Worm (Caenorhabditis elegans) whole organism, L4 larva: ENCODE measurements around the gene ZK287.9.

Source experiments
- Y105C5A.15 ChIP-seq: fragments of 200-800 bp; sonication (Bioruptor generic); IDR thresholded peaks from 2 replicates; pipeline ENCODE4 v1.3.6; 2022; ENCODE audit warnings: missing genetic modification characterization, missing compliant biosample characterization
- ama-1 ChIP-seq: fragments of 150-350 bp; optimal IDR thresholded peaks from 2 replicates; lab custom pipeline; 2014; ENCODE audit warnings: inconsistent platforms, mixed read lengths
- ceh-20 ChIP-seq: fragments of 200-800 bp; sonication (Bioruptor generic); IDR thresholded peaks from 2 replicates; pipeline ENCODE4 v1.3.6; 2022; ENCODE audit warnings: missing genetic modification reagents, missing genetic modification characterization, missing compliant biosample characterization
- ceh-82 ChIP-seq: sonication (generic microtip); optimal IDR thresholded peaks from 2 replicates; lab custom pipeline; 2017; ENCODE audit warnings: missing biosample characterization, missing genetic modification characterization
- ces-1 ChIP-seq: fragments of 150-350 bp; sonication (generic microtip); optimal IDR thresholded peaks from 4 replicates; lab custom pipeline; 2014; ENCODE audit warnings: missing biosample characterization, missing genetic modification reagents, missing genetic modification characterization
- ctbp-1 ChIP-seq: fragments of 200-800 bp; sonication (Bioruptor generic); IDR thresholded peaks from 2 replicates; pipeline ENCODE4 v1.3.6; 2022; ENCODE audit warnings: missing genetic modification reagents, missing genetic modification characterization, missing compliant biosample characterization
- daf-12 ChIP-seq: fragments of 150-350 bp; optimal IDR thresholded peaks from 2 replicates; lab custom pipeline; 2014; ENCODE audit warnings: missing biosample characterization, missing genetic modification reagents, missing genetic modification characterization
- daf-16 ChIP-seq, 3 experiments: sonication (generic microtip); optimal IDR thresholded peaks; 2 replicates each; lab custom pipeline; 2016 to 2017; ENCODE audit warnings: missing genetic modification characterization in 3 of 3, missing genetic modification reagents in 3 of 3, mild to moderate bottlenecking in 2 of 3, missing compliant biosample characterization in 2 of 3, missing biosample characterization in 1 of 3, moderate library complexity in 1 of 3
- daf-19 ChIP-seq: fragments of 200-800 bp; sonication (Bioruptor generic); conservative IDR thresholded peaks from 2 replicates; pipeline ENCODE4 v1.3.6; 2022; ENCODE audit warnings: missing genetic modification characterization, missing compliant biosample characterization
- dmd-8 ChIP-seq: fragments of 200-800 bp; sonication (Bioruptor generic); IDR thresholded peaks from 2 replicates; pipeline ENCODE4 v1.3.6; 2022; ENCODE audit warnings: missing genetic modification characterization, missing compliant biosample characterization
- dve-1 ChIP-seq: sonication (generic microtip); optimal IDR thresholded peaks from 2 replicates; lab custom pipeline; 2017; ENCODE audit warnings: antibody characterized with exemption, mild to moderate bottlenecking, missing genetic modification characterization, missing compliant biosample characterization; ENCODE audit not compliant: insufficient read depth
- lin-1 ChIP-seq: fragments of 200-800 bp; sonication (Bioruptor generic); IDR thresholded peaks from 2 replicates; pipeline ENCODE4 v1.3.6; 2022; ENCODE audit warnings: missing genetic modification reagents, missing genetic modification characterization, missing compliant biosample characterization
- lin-29 ChIP-seq: fragments of 200-800 bp; sonication (Bioruptor generic); IDR thresholded peaks from 2 replicates; pipeline ENCODE4 v1.3.6; 2022; ENCODE audit warnings: missing genetic modification reagents, missing genetic modification characterization, missing compliant biosample characterization
- lin-39 ChIP-seq: fragments of 150-350 bp; optimal IDR thresholded peaks from 2 replicates; lab custom pipeline; 2014; ENCODE audit warnings: missing biosample characterization, missing genetic modification reagents, missing genetic modification characterization
- mdl-1 ChIP-seq, 2 experiments: fragments of 150-350 bp in 1 of 2; sonication (generic microtip) in 1 of 2; optimal IDR thresholded peaks; 2 replicates each; lab custom pipeline; 2014 to 2017; ENCODE audit warnings: missing biosample characterization in 2 of 2, missing genetic modification characterization in 2 of 2
- mes-2 ChIP-seq: sonication (generic microtip); optimal IDR thresholded peaks from 2 replicates; lab custom pipeline; 2016; ENCODE audit warnings: missing genotype, mild to moderate bottlenecking, missing genetic modification characterization, missing compliant biosample characterization; ENCODE audit not compliant: poor library complexity, severe bottlenecking
- nhr-10 ChIP-seq: fragments of 150-350 bp; optimal IDR thresholded peaks from 2 replicates; lab custom pipeline; 2014; ENCODE audit warnings: missing biosample characterization, missing genetic modification characterization
- nhr-111 ChIP-seq: fragments of 200-800 bp; sonication (Bioruptor generic); optimal IDR thresholded peaks from 2 replicates; lab custom pipeline; 2018; ENCODE audit warnings: mild to moderate bottlenecking, missing genetic modification characterization, missing compliant biosample characterization
- nhr-28 ChIP-seq: fragments of 150-350 bp; optimal IDR thresholded peaks from 2 replicates; lab custom pipeline; 2014; ENCODE audit warnings: missing biosample characterization, missing genetic modification characterization
- nhr-41 ChIP-seq: fragments of 200-800 bp; sonication (Bioruptor generic); IDR thresholded peaks from 2 replicates; pipeline ENCODE4 v1.3.6; 2022; ENCODE audit warnings: missing genetic modification reagents, missing genetic modification characterization, missing compliant biosample characterization
- php-3 ChIP-seq: fragments of 200-800 bp; sonication (Bioruptor generic); IDR thresholded peaks from 2 replicates; pipeline ENCODE4 v1.3.6; 2022; ENCODE audit warnings: missing genetic modification reagents, missing genetic modification characterization, missing compliant biosample characterization
- pqm-1 ChIP-seq: sonication (generic microtip); optimal IDR thresholded peaks from 2 replicates; lab custom pipeline; 2017; ENCODE audit warnings: missing biosample characterization, missing genetic modification characterization
- saeg-2 ChIP-seq: fragments of 200-800 bp; sonication (Bioruptor generic); IDR thresholded peaks from 2 replicates; pipeline ENCODE4 v1.3.6; 2022; ENCODE audit warnings: missing genetic modification reagents, missing genetic modification characterization, missing compliant biosample characterization
- set-16 ChIP-seq: fragments of 200-800 bp; sonication (Bioruptor generic); IDR thresholded peaks from 2 replicates; pipeline ENCODE4 v1.3.6; 2022; ENCODE audit warnings: missing genetic modification reagents, missing genetic modification characterization, missing compliant biosample characterization
- spr-3 ChIP-seq: fragments of 200-800 bp; sonication (Bioruptor generic); optimal IDR thresholded peaks from 2 replicates; lab custom pipeline; 2018; ENCODE audit warnings: mild to moderate bottlenecking, missing genetic modification characterization, missing compliant biosample characterization
- unc-62 ChIP-seq, 3 experiments: fragments of 150-350 bp in 1 of 3; sonication (generic microtip); optimal IDR thresholded peaks in 2 of 3; peaks in 1 of 3; 1 replicate in 1 of 3; 2 replicates in 2 of 3; lab custom pipeline; 2014 to 2017; ENCODE audit warnings: missing biosample characterization in 3 of 3, missing genetic modification characterization in 3 of 3, missing genetic modification reagents in 3 of 3, missing genotype in 1 of 3
- zfp-2 ChIP-seq: sonication (generic microtip); optimal IDR thresholded peaks from 2 replicates; lab custom pipeline; 2016; ENCODE audit warnings: mild to moderate bottlenecking, missing genetic modification characterization, missing compliant biosample characterization
- zfp-3 ChIP-seq: fragments of 200-800 bp; sonication (Bioruptor generic); conservative IDR thresholded peaks from 2 replicates; pipeline ENCODE4 v1.3.6; 2022; ENCODE audit warnings: missing genetic modification reagents, missing genetic modification characterization, missing compliant biosample characterization
- zip-2 ChIP-seq: fragments of 150-350 bp; optimal IDR thresholded peaks from 2 replicates; lab custom pipeline; 2014; ENCODE audit warnings: missing biosample characterization, missing genetic modification characterization

The ZK287.9 gene

ce11 chrV:9692649-9693112, 13.5 kb downstream of the ZK287.9 start, which contains the start of gene ZK287.7:
Gene ZK287.7 (plus strand): TSS chrV:9693062.
- no peak for TF ChIP-seq dmd-8 (GFP tag; lab: Robert Waterston, UW)
- TF ChIP-seq daf-12 (tag; lab: Kevin White, UChicago), result no peak

DNA sequence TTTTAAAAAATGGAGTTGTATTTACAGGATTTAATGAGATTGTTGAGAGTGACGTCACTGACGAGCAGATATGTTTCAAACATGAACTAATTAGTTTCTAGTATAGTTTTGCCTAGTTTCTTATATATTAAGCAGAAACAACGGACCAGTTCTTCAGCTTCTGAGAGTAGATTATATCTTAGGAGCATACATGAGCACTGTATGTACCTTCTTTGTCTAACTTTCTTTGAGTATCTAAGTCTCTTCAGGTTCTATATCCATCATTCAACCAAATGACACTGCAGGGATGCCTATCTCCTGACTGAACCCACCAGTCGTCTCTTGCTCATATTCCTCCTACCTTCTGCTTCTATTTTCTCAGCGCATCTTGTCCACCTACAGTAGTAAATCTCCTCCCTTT, 17.6 kb downstream of the ZK287.9 start, which contains the start of gene her-1:
Gene her-1 (plus strand): TSS at position 301 of the 400 bp plus-strand sequence.
- TF ChIP-seq zfp-2 (no peak), ctbp-1 (no peak), ces-1 (GFP tag; lab: Kevin White, UChicago) (no peak), lin-39 (tag; lab: Kevin White, UChicago) (no peak), saeg-2 (GFP tag; lab: Robert Waterston, UW) (no peak)
- TF ChIP-seq, all 104 proteins: peak for 0

- TF ChIP-seq dve-1 (tag; lab: Kevin White, UChicago), result peak; percentile 8
- TF ChIP-seq zfp-3, result no peak
- TF ChIP-seq daf-19 (GFP tag; lab: Robert Waterston, UW), result no peak
- no peak for TF ChIP-seq Y105C5A.15
- TF ChIP-seq php-3 (GFP tag; lab: Robert Waterston, UW), result no peak
These were observed 20.1 kb downstream of the ZK287.9 start for ce11 chrV:9699216-9699615.

DNA sequence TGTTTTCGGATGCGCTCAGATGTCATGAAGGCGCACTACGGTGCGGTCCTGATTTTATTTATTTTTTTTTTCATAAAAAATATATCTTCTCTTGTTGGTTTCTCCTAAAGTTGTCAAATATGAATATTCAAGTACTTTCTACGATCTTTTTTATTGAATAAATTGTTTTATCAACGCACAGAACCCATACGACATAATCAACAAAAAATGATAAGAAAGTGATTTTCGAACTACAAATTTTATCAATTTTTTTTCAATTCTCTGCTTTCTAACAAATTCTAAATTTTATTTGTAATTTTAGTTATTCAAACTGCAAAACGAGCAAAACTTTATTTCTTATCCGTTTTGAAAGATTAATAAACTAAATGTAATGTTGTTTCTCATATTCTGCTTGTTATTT, 22.7 kb downstream of the ZK287.9 start:
- TF ChIP-seq set-16 (GFP tag; lab: Robert Waterston, UW) (no peak), ceh-82 (tag; lab: Kevin White, UChicago) (no peak), pqm-1 (tag; lab: Kevin White, UChicago) (peak; percentile 82), lin-1 (GFP tag; lab: Robert Waterston, UW) (no peak), nhr-28 (tag; lab: Kevin White, UChicago) (peak; percentile 37), mdl-1 (tag; optimal IDR thresholded peaks at IDR 0.05; lab: Kevin White, UChicago) (no peak), mes-2 (no peak), ceh-20 (GFP tag; lab: Robert Waterston, UW) (no peak), lin-39 (tag; lab: Kevin White, UChicago) (no peak), daf-16 (GFP tag; optimal IDR thresholded peaks at IDR 0.05; lab: Kevin White, UChicago) (no peak), daf-16 (tag; optimal IDR thresholded peaks at IDR 0.05; lab: Kevin White, UChicago) (peak; percentile 67)

DNA sequence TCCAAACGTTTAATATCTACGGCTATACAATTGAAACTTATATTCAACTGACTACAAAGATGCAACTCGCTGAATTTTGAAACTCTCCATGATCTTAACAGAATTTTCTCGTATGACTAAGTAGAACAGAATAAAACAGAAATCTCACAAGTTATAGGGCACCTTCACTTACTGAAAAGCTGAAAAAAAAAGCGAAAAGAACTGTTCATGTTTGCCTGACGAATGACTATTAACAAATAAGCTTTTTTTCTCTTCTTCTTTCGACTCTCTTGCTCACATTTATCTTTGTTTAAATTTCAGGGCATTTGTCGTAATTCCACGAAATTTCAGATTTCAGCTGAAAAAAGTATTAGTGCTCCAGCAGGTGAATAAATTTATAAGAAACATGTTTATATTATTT, 23.6 kb downstream of the ZK287.9 start, which contains the start of gene xbx-6:
Gene xbx-6 (plus strand): TSS at position 301 of the 400 bp plus-strand sequence.
- peak in 1 of 2 experiments; percentile 34 for TF ChIP-seq unc-62 (GFP tag; optimal IDR thresholded peaks at IDR 0.05 in 1 of 2; lab: Kevin White, UChicago)
- no peak for TF ChIP-seq unc-62 (tag; optimal IDR thresholded peaks at IDR 0.05; lab: Kevin White, UChicago)
- no peak for TF ChIP-seq nhr-10 (tag; lab: Kevin White, UChicago)

DNA sequence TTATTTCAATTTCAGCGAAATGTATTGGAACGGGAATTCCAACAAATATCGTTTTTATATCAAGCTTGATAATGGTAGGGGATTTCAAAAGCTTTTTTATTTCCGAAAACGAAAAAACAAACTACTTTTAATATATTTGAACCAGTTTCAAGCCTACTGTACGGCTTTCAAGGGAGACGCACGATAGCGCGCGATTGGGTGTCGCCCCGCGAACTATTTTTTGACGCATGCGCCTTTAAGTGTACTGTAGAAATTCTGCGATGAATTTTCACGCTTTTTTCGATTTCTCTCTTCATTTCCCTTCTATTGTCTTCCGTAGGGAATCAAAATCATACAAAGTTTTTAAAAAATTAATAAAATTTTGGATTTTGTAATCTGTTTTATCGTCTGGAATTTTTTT, 24.4 kb downstream of the ZK287.9 start:
- TF ChIP-seq dve-1 (tag; lab: Kevin White, UChicago) (no peak), zip-2 (no peak), set-16 (GFP tag; lab: Robert Waterston, UW) (no peak), nhr-111 (GFP tag; lab: Kevin White, UChicago) (no peak), ama-1 (no peak), lin-29 (GFP tag; lab: Robert Waterston, UW) (no peak), spr-3 (GFP tag; lab: Kevin White, UChicago) (no peak), nhr-41 (GFP tag; lab: Robert Waterston, UW) (no peak)
- TF ChIP-seq, all 104 proteins: peak for 0
